Worm (Caenorhabditis elegans) whole organism, mixed stage, embryonic: ENCODE data around the gene H28G03.3.

Experiments used
- ceh-39 ChIP-seq: fragments of 150-350 bp; optimal IDR thresholded peaks from 2 replicates; lab custom pipeline; 2014; ENCODE audit warnings: missing biosample characterization, missing genetic modification characterization
- ces-1 ChIP-seq: fragments of 150-350 bp; optimal IDR thresholded peaks from 2 replicates; lab custom pipeline; 2014; ENCODE audit warnings: missing biosample characterization, missing genetic modification reagents, missing genetic modification characterization
- elt-1 ChIP-seq: sonication (generic microtip); optimal IDR thresholded peaks from 2 replicates; lab custom pipeline; 2017; ENCODE audit warnings: missing genetic modification characterization, mild to moderate bottlenecking, missing compliant biosample characterization, antibody characterized with exemption, moderate library complexity, borderline replicate concordance; ENCODE audit not compliant: insufficient read depth
- elt-3 ChIP-seq: fragments of 150-350 bp; optimal IDR thresholded peaks from 2 replicates; lab custom pipeline; 2014; ENCODE audit warnings: missing biosample characterization, missing genetic modification characterization
- flh-1 ChIP-seq: fragments of 200-800 bp; sonication (Bioruptor generic); optimal IDR thresholded peaks from 2 replicates; lab custom pipeline; 2018; ENCODE audit warnings: mild to moderate bottlenecking, missing genetic modification characterization, moderate library complexity, missing compliant biosample characterization
- lin-13 ChIP-seq: fragments of 150-350 bp; optimal IDR thresholded peaks from 2 replicates; lab custom pipeline; 2014; ENCODE audit warnings: missing biosample characterization, missing genetic modification characterization
- nhr-12 ChIP-seq: fragments of 150-350 bp; optimal IDR thresholded peaks from 2 replicates; lab custom pipeline; 2014; ENCODE audit warnings: missing biosample characterization, missing genetic modification characterization
- nhr-28 ChIP-seq: fragments of 150-350 bp; optimal IDR thresholded peaks from 2 replicates; lab custom pipeline; 2014; ENCODE audit warnings: missing biosample characterization, missing genetic modification characterization
- pha-4 ChIP-seq: fragments of 150-350 bp; optimal IDR thresholded peaks from 2 replicates; lab custom pipeline; 2018; ENCODE audit warnings: missing biosample characterization, missing genetic modification reagents, missing genetic modification characterization
- snpc-4 ChIP-seq: fragments of 150-350 bp; optimal IDR thresholded peaks from 2 replicates; lab custom pipeline; 2014; ENCODE audit warnings: missing biosample characterization, missing genetic modification characterization
- unc-62 ChIP-seq: fragments of 150-350 bp; optimal IDR thresholded peaks from 2 replicates; lab custom pipeline; 2014; ENCODE audit warnings: missing biosample characterization, missing genetic modification reagents, missing genetic modification characterization
- ztf-11 ChIP-seq: fragments of 150-350 bp; optimal IDR thresholded peaks from 2 replicates; lab custom pipeline; 2014; ENCODE audit warnings: missing biosample characterization, missing genetic modification characterization

ce11 chrX:5214790-5215189 is 11.4 kb downstream of the H28G03.3 start:
- TF ChIP-seq pha-4 (tag; lab: Kevin White, UChicago) = no peak
- TF ChIP-seq ceh-39 (tag; lab: Kevin White, UChicago) = no peak
- no peak for TF ChIP-seq lin-13 (tag; lab: Kevin White, UChicago)
- no peak for TF ChIP-seq elt-3 (tag; lab: Kevin White, UChicago)
- no peak for TF ChIP-seq unc-62 (GFP tag; lab: Kevin White, UChicago)
- no peak for TF ChIP-seq ces-1 (GFP tag; lab: Kevin White, UChicago)
- TF ChIP-seq snpc-4 = no peak
- no peak for TF ChIP-seq nhr-28 (tag; lab: Kevin White, UChicago)
- no peak for TF ChIP-seq elt-1 (tag; lab: Kevin White, UChicago)
- no peak for TF ChIP-seq ztf-11 (tag; lab: Kevin White, UChicago)
- TF ChIP-seq nhr-12 (tag; lab: Kevin White, UChicago) = no peak
- no peak for TF ChIP-seq flh-1
